Worm (Caenorhabditis elegans) whole organism, mixed stage, embryonic: ENCODE data around the gene hpo-38.

ENCODE experiments used
- blmp-1 ChIP-seq: fragments of 150-350 bp; optimal IDR thresholded peaks from 2 replicates; lab custom pipeline; 2014; ENCODE audit warnings: missing biosample characterization, missing genetic modification characterization
- unc-39 ChIP-seq: fragments of 150-350 bp; optimal IDR thresholded peaks from 2 replicates; lab custom pipeline; 2014; ENCODE audit warnings: missing biosample characterization, missing genetic modification characterization

- TF ChIP-seq unc-39 (tag; lab: Kevin White, UChicago) (no peak), blmp-1 (no peak)
Measured at ce11 chrIII:180963-181362, 49.3 kb upstream of the hpo-38 start, which contains the start of gene F40G9.5.
